Worm (Caenorhabditis elegans) whole organism, early embryonic: ENCODE data around the gene K09B11.5.

Experiments
- B0310.2 ChIP-seq: sonication (generic microtip); optimal IDR thresholded peaks from 2 replicates; lab custom pipeline; 2016; ENCODE audit warnings: mild to moderate bottlenecking, missing genetic modification characterization, missing compliant biosample characterization
- F13C5.2 ChIP-seq: sonication (generic microtip); optimal IDR thresholded peaks from 2 replicates; lab custom pipeline; 2017; ENCODE audit warnings: mild to moderate bottlenecking, missing genetic modification characterization, inconsistent platforms, missing compliant biosample characterization
- aly-1 ChIP-seq: sonication (generic microtip); optimal IDR thresholded peaks from 2 replicates; lab custom pipeline; 2016; ENCODE audit warnings: missing genetic modification characterization, missing compliant biosample characterization
- ama-1 ChIP-seq: fragments of 150-350 bp; optimal IDR thresholded peaks from 2 replicates; lab custom pipeline; 2014
- ceh-13 ChIP-seq: fragments of 200-800 bp; sonication (Bioruptor generic); optimal IDR thresholded peaks from 2 replicates; lab custom pipeline; 2018; ENCODE audit warnings: mild to moderate bottlenecking, missing genetic modification characterization, missing compliant biosample characterization
- ceh-36 ChIP-seq: sonication (generic microtip); optimal IDR thresholded peaks from 2 replicates; lab custom pipeline; 2016; ENCODE audit warnings: missing genetic modification characterization, inconsistent platforms, missing compliant biosample characterization
- ets-7 ChIP-seq: sonication (generic microtip); optimal IDR thresholded peaks from 2 replicates; lab custom pipeline; 2016; ENCODE audit warnings: missing genotype, missing genetic modification characterization, missing compliant biosample characterization
- flt-1 ChIP-seq: fragments of 200-800 bp; sonication (Bioruptor generic); IDR thresholded peaks from 2 replicates; pipeline ENCODE4 v1.3.6; 2022; ENCODE audit warnings: missing genetic modification characterization, missing compliant biosample characterization
- hmbx-1 ChIP-seq: sonication (generic microtip); optimal IDR thresholded peaks from 2 replicates; lab custom pipeline; 2016; ENCODE audit warnings: mild to moderate bottlenecking, missing genetic modification characterization, missing compliant biosample characterization
- hmg-4 ChIP-seq: fragments of 200-800 bp; sonication (Bioruptor generic); optimal IDR thresholded peaks from 2 replicates; lab custom pipeline; 2018; ENCODE audit warnings: mild to moderate bottlenecking, missing genetic modification characterization, missing compliant biosample characterization
- hnd-1 ChIP-seq: sonication (generic microtip); optimal IDR thresholded peaks from 2 replicates; lab custom pipeline; 2016; ENCODE audit warnings: missing genetic modification characterization, missing compliant biosample characterization
- pes-1 ChIP-seq: fragments of 200-800 bp; sonication (Bioruptor generic); IDR thresholded peaks from 2 replicates; pipeline ENCODE4 v1.3.6; 2022; ENCODE audit warnings: missing genetic modification reagents, missing genetic modification characterization, missing compliant biosample characterization
- scrt-1 ChIP-seq: fragments of 200-800 bp; sonication (Bioruptor generic); IDR thresholded peaks from 2 replicates; pipeline ENCODE4 v1.3.6; 2022; ENCODE audit warnings: missing genetic modification characterization, missing compliant biosample characterization
- sea-1 ChIP-seq: fragments of 200-800 bp; sonication (Bioruptor generic); conservative IDR thresholded peaks from 2 replicates; pipeline ENCODE4 v1.3.6; 2022; ENCODE audit warnings: missing genetic modification characterization, missing compliant biosample characterization
- tbx-11 ChIP-seq: fragments of 200-800 bp; sonication (Bioruptor generic); IDR thresholded peaks from 2 replicates; pipeline ENCODE4 v1.3.6; 2022; ENCODE audit warnings: missing genetic modification characterization, missing compliant biosample characterization
- tbx-37 ChIP-seq: fragments of 200-800 bp; sonication (Bioruptor generic); conservative IDR thresholded peaks from 2 replicates; pipeline ENCODE4 v1.3.6; 2022; ENCODE audit warnings: missing genetic modification reagents, missing genetic modification characterization, missing compliant biosample characterization
- tra-4 ChIP-seq: sonication (generic microtip); optimal IDR thresholded peaks from 2 replicates; lab custom pipeline; 2017; ENCODE audit warnings: missing genetic modification characterization, missing compliant biosample characterization

K09B11.5 gene

ce11 chrIV:13396375-13396774, 37.4 kb downstream of the K09B11.5 start:
- TF ChIP-seq tbx-37 (GFP tag; lab: Robert Waterston, UW) (no peak), hmg-4 (GFP tag; lab: Kevin White, UChicago) (no peak), flt-1 (no peak), hmbx-1 (tag; lab: Kevin White, UChicago) (no peak), hnd-1 (tag; lab: Kevin White, UChicago) (no peak), tra-4 (tag; lab: Kevin White, UChicago) (no peak), scrt-1 (GFP tag; lab: Robert Waterston, UW) (no peak), ceh-13 (GFP tag; lab: Kevin White, UChicago) (no peak), sea-1 (no peak), B0310.2 (tag; lab: Kevin White, UChicago) (no peak), F13C5.2 (tag; lab: Kevin White, UChicago) (no peak)

- TF ChIP-seq ceh-36 (tag; lab: Kevin White, UChicago) (no peak), tra-4 (tag; lab: Kevin White, UChicago) (no peak), B0310.2 (tag; lab: Kevin White, UChicago) (no peak), sea-1 (no peak), F13C5.2 (tag; lab: Kevin White, UChicago) (peak; percentile 10), hmg-4 (GFP tag; lab: Kevin White, UChicago) (peak; percentile 53), hnd-1 (tag; lab: Kevin White, UChicago) (no peak), tbx-11 (GFP tag; lab: Robert Waterston, UW) (no peak)
These were observed 38.5 kb downstream of the K09B11.5 start for ce11 chrIV:13395255-13395654.

ce11 chrIV:13394686-13395085, 39.1 kb downstream of the K09B11.5 start:
- no peak for TF ChIP-seq pes-1 (GFP tag; lab: Robert Waterston, UW)
- TF ChIP-seq hmg-4 (GFP tag; lab: Kevin White, UChicago), result no peak
- TF ChIP-seq ama-1, result no peak
- TF ChIP-seq ceh-36 (tag; lab: Kevin White, UChicago), result no peak
- no peak for TF ChIP-seq tbx-37 (GFP tag; lab: Robert Waterston, UW)
- no peak for TF ChIP-seq hnd-1 (tag; lab: Kevin White, UChicago)
- TF ChIP-seq ets-7, result no peak
- no peak for TF ChIP-seq B0310.2 (tag; lab: Kevin White, UChicago)
- TF ChIP-seq flt-1, result no peak

ce11 chrIV:13393246-13393716, 40.5 kb downstream of the K09B11.5 start:
- TF ChIP-seq hmbx-1 (tag; lab: Kevin White, UChicago) (no peak), ets-7 (no peak)

- no peak for TF ChIP-seq ceh-36 (tag; lab: Kevin White, UChicago)
- no peak for TF ChIP-seq tbx-37 (GFP tag; lab: Robert Waterston, UW)
- no peak for TF ChIP-seq F13C5.2 (tag; lab: Kevin White, UChicago)
- no peak for TF ChIP-seq tbx-11 (GFP tag; lab: Robert Waterston, UW)
- no peak for TF ChIP-seq hnd-1 (tag; lab: Kevin White, UChicago)
- TF ChIP-seq scrt-1 (GFP tag; lab: Robert Waterston, UW), result no peak
- no peak for TF ChIP-seq ceh-13 (GFP tag; lab: Kevin White, UChicago)
These were observed 41.6 kb downstream of the K09B11.5 start for ce11 chrIV:13392230-13392629.

ce11 chrIV:13390770-13391169, 43.0 kb downstream of the K09B11.5 start:
- TF ChIP-seq F13C5.2 (tag; lab: Kevin White, UChicago) (no peak), ets-7 (no peak), pes-1 (GFP tag; lab: Robert Waterston, UW) (no peak), flt-1 (no peak), tra-4 (tag; lab: Kevin White, UChicago) (no peak), ama-1 (no peak), ceh-36 (tag; lab: Kevin White, UChicago) (no peak), aly-1 (no peak), tbx-37 (GFP tag; lab: Robert Waterston, UW) (no peak), B0310.2 (tag; lab: Kevin White, UChicago) (no peak), ceh-13 (GFP tag; lab: Kevin White, UChicago) (no peak), hmbx-1 (tag; lab: Kevin White, UChicago) (no peak), hnd-1 (tag; lab: Kevin White, UChicago) (no peak), tbx-11 (GFP tag; lab: Robert Waterston, UW) (no peak)

- no peak for TF ChIP-seq hmg-4 (GFP tag; lab: Kevin White, UChicago)
- no peak for TF ChIP-seq ama-1
- no peak for TF ChIP-seq aly-1
- no peak for TF ChIP-seq scrt-1 (GFP tag; lab: Robert Waterston, UW)
- TF ChIP-seq ceh-13 (GFP tag; lab: Kevin White, UChicago), result no peak
- no peak for TF ChIP-seq ceh-36 (tag; lab: Kevin White, UChicago)
- no peak for TF ChIP-seq pes-1 (GFP tag; lab: Robert Waterston, UW)
- no peak for TF ChIP-seq ets-7
- no peak for TF ChIP-seq B0310.2 (tag; lab: Kevin White, UChicago)
- no peak for TF ChIP-seq hnd-1 (tag; lab: Kevin White, UChicago)
- no peak for TF ChIP-seq F13C5.2 (tag; lab: Kevin White, UChicago)
- TF ChIP-seq sea-1, result no peak
- no peak for TF ChIP-seq hmbx-1 (tag; lab: Kevin White, UChicago)
- TF ChIP-seq tbx-11 (GFP tag; lab: Robert Waterston, UW), result no peak
- no peak for TF ChIP-seq tra-4 (tag; lab: Kevin White, UChicago)
- no peak for TF ChIP-seq flt-1
- no peak for TF ChIP-seq tbx-37 (GFP tag; lab: Robert Waterston, UW)
These were observed 44.6 kb downstream of the K09B11.5 start for ce11 chrIV:13389237-13389636.

ce11 chrIV:13388779-13389178, 45.0 kb downstream of the K09B11.5 start:
- no peak for TF ChIP-seq ets-7
- TF ChIP-seq hmbx-1 (tag; lab: Kevin White, UChicago), result no peak
- TF ChIP-seq hmg-4 (GFP tag; lab: Kevin White, UChicago), result no peak
- no peak for TF ChIP-seq ama-1
- no peak for TF ChIP-seq tra-4 (tag; lab: Kevin White, UChicago)
- TF ChIP-seq F13C5.2 (tag; lab: Kevin White, UChicago), result no peak
- TF ChIP-seq tbx-37 (GFP tag; lab: Robert Waterston, UW), result no peak
- no peak for TF ChIP-seq ceh-13 (GFP tag; lab: Kevin White, UChicago)
- TF ChIP-seq scrt-1 (GFP tag; lab: Robert Waterston, UW), result no peak
- TF ChIP-seq pes-1 (GFP tag; lab: Robert Waterston, UW), result no peak
- no peak for TF ChIP-seq flt-1
- TF ChIP-seq hnd-1 (tag; lab: Kevin White, UChicago), result no peak
- TF ChIP-seq B0310.2 (tag; lab: Kevin White, UChicago), result no peak
- no peak for TF ChIP-seq aly-1
- no peak for TF ChIP-seq ceh-36 (tag; lab: Kevin White, UChicago)
- TF ChIP-seq sea-1, result no peak
- TF ChIP-seq tbx-11 (GFP tag; lab: Robert Waterston, UW), result no peak
